Worm (Caenorhabditis elegans) whole organism, early embryonic: Measurements from ENCODE around the gene R08C7.4.

Source experiments
- F13C5.2 ChIP-seq: sonication (generic microtip); optimal IDR thresholded peaks from 2 replicates; lab custom pipeline; 2017; ENCODE audit warnings: mild to moderate bottlenecking, missing genetic modification characterization, inconsistent platforms, missing compliant biosample characterization
- ama-1 ChIP-seq: fragments of 150-350 bp; optimal IDR thresholded peaks from 2 replicates; lab custom pipeline; 2014
- flt-1 ChIP-seq: fragments of 200-800 bp; sonication (Bioruptor generic); IDR thresholded peaks from 2 replicates; pipeline ENCODE4 v1.3.6; 2022; ENCODE audit warnings: missing genetic modification characterization, missing compliant biosample characterization
- pes-1 ChIP-seq: fragments of 200-800 bp; sonication (Bioruptor generic); IDR thresholded peaks from 2 replicates; pipeline ENCODE4 v1.3.6; 2022; ENCODE audit warnings: missing genetic modification reagents, missing genetic modification characterization, missing compliant biosample characterization
- tbx-11 ChIP-seq: fragments of 200-800 bp; sonication (Bioruptor generic); IDR thresholded peaks from 2 replicates; pipeline ENCODE4 v1.3.6; 2022; ENCODE audit warnings: missing genetic modification characterization, missing compliant biosample characterization
- tbx-37 ChIP-seq: fragments of 200-800 bp; sonication (Bioruptor generic); conservative IDR thresholded peaks from 2 replicates; pipeline ENCODE4 v1.3.6; 2022; ENCODE audit warnings: missing genetic modification reagents, missing genetic modification characterization, missing compliant biosample characterization

DNA sequence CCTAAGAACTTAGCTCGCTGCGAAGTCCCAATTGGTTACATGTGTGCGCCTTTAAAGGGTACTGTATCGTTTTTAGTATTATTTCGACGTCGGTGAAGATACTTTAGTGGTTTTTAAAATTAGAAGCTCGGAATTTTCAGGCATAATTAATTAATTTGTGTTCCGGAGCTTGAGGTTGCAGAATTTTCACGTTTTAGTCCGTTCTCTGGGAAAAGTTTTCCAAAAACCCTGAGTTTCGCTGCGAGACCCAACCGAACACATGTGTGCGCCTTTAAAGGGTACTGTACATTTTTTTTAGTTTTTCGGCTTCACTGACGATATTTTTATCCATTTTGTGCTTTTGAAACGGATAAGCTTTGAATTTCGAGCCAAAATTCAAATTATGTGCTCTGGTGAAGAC, 41.3 kb upstream of the R08C7.4 start:
- TF ChIP-seq flt-1 (GFP tag; lab: Robert Waterston, UW) (no peak), ama-1 (lab: Kevin White, UChicago) (no peak), F13C5.2 (no peak), tbx-37 (GFP tag; lab: Robert Waterston, UW) (no peak), pes-1 (GFP tag; lab: Robert Waterston, UW) (no peak), tbx-11 (GFP tag; lab: Robert Waterston, UW) (no peak)
